Worm (Caenorhabditis elegans): Measurements from ENCODE around the gene ets-6.

Gene ets-6

DNA sequence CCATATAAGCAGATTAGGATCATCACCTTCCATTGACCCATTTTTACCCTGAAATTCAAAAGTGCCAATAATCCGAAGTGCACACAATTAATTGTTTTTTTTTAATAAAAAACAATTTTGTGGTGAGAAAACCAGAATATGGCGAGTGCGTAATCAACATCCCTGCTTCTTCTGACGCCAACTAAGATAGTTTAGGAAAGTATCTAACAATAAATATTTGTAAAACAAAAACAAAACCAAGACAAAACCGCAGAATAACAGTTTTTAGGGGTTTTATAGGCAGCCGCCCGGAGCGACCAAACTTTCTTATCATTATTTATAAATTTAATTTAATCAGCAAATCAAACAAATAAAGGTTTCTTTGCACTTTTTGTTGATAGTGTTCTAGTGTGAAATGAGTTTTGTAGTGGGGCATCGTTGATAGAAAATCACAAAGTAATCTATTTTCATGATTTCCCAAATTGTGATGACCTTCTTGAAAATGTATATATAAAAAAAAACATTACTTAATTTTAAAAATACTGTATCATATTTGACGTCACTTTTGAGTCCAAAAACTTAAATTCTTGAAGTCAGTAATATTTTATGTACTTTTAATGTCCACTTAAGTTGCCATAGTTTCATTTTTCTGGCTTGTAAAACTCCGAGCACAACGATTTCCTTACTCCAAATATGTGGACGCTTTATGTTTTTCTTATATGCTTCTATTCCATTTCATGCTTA lies 29.5 kb upstream of the ets-6 start, which contains the start of the genes folt-3 and clec-214:
TSS of gene folt-3 (minus strand) at position 51 of the 723 bp plus-strand sequence.
TSS of gene clec-214 (plus strand) at position 673 of the 723 bp plus-strand sequence.
- no peak for TF ChIP-seq nhr-11 (tag; optimal IDR thresholded peaks at IDR 0.05)
- TF ChIP-seq ztf-4 (tag; optimal IDR thresholded peaks at IDR 0.05), result no peak
- TF ChIP-seq fos-1 (tag; optimal IDR thresholded peaks at IDR 0.05), result no peak
- no peak for TF ChIP-seq nhr-77 (tag; optimal IDR thresholded peaks at IDR 0.05)
- no peak for TF ChIP-seq nhr-6 (tag; optimal IDR thresholded peaks at IDR 0.05)
- no peak for TF ChIP-seq ZK546.5 (tag; optimal IDR thresholded peaks at IDR 0.05)
- no peak for TF ChIP-seq aly-2 (tag; optimal IDR thresholded peaks at IDR 0.05)
- no peak for TF ChIP-seq Y55F3AM.14 (GFP tag; optimal IDR thresholded peaks at IDR 0.05)
- TF ChIP-seq sma-3 (GFP tag; optimal IDR thresholded peaks at IDR 0.05), result no peak
- TF ChIP-seq ceh-16 (tag; optimal IDR thresholded peaks at IDR 0.05), result no peak
- TF ChIP-seq nhr-23 (tag; optimal IDR thresholded peaks at IDR 0.05), result no peak
- TF ChIP-seq peb-1 (tag; optimal IDR thresholded peaks at IDR 0.05), result no peak
- no peak for TF ChIP-seq unc-62 (GFP tag; optimal IDR thresholded peaks at IDR 0.05)
- TF ChIP-seq mab-5 (tag; optimal IDR thresholded peaks at IDR 0.05), result no peak
- TF ChIP-seq nhr-237 (tag; optimal IDR thresholded peaks at IDR 0.05), result no peak
- no peak for TF ChIP-seq elt-3 (tag; optimal IDR thresholded peaks at IDR 0.05)

DNA sequence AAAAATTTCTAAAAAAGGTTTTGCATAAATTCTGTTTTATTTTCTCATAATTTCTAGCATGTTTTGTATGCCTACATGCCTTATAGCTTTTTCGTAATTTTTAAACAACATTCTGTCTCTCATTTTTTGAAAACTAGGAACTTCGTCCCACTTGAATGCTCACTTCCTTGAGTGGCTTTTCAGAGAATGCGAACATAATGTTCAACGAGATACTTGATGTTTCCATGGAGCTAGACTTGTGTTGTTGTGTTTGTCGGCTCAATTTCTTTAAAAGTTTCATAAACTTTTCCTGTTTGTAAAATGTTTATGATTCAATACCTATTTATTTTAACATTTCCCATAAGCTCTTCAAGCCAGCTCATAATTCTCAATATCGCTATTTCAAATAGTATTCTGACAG lies 24.5 kb upstream of the ets-6 start, which contains the start of gene clec-213:
TSS of gene clec-213 (plus strand) at position 301 of the 400 bp plus-strand sequence.
- TF ChIP-seq ceh-16 (tag; optimal IDR thresholded peaks at IDR 0.05) (no peak), mab-5 (tag; optimal IDR thresholded peaks at IDR 0.05) (no peak), gmeb-1 (tag; optimal IDR thresholded peaks at IDR 0.05) (no peak), zag-1 (tag; optimal IDR thresholded peaks at IDR 0.05) (no peak), dmd-4 (tag; optimal IDR thresholded peaks at IDR 0.05) (no peak), nhr-21 (tag; optimal IDR thresholded peaks at IDR 0.05) (no peak), ztf-1 (GFP tag; conservative IDR thresholded peaks at IDR 0.05) (no peak), unc-39 (tag; optimal IDR thresholded peaks at IDR 0.05) (no peak), skn-1 (tag; optimal IDR thresholded peaks at IDR 0.05) (no peak), nhr-11 (tag; optimal IDR thresholded peaks at IDR 0.05) (no peak), C34F6.9 (tag; optimal IDR thresholded peaks at IDR 0.05) (no peak), nhr-237 (tag; optimal IDR thresholded peaks at IDR 0.05) (no peak), nhr-23 (tag; optimal IDR thresholded peaks at IDR 0.05) (no peak), R02D3.7 (tag; optimal IDR thresholded peaks at IDR 0.05) (no peak), aly-2 (tag; optimal IDR thresholded peaks at IDR 0.05) (no peak), elt-1 (tag; optimal IDR thresholded peaks at IDR 0.05) (no peak), peb-1 (tag; optimal IDR thresholded peaks at IDR 0.05) (no peak), lin-39 (tag; optimal IDR thresholded peaks at IDR 0.05) (no peak)

DNA sequence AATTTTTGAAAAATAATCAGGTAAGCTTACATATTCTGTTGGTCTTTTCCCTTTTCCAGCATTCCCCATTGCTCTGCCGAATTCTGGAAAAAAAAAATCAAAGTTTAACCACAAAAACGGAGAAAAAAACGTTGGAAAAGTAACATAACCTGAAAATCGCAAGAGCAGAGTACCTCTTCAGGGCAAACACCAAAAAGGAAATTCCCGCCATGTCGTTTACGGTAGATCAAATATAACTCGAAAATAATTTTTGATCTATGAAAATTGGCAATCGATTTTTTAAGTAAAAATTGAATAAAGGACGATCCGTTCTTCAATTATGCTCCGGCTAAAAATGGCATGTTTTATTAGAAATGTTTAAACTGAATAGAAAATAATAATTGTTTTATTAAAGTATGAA lies 23.1 kb upstream of the ets-6 start, which contains the start of gene C50E3.11:
TSS of gene C50E3.11 (minus strand) at position 83 of the 400 bp plus-strand sequence.
- no peak for TF ChIP-seq unc-62 (GFP tag; optimal IDR thresholded peaks at IDR 0.05)
- no peak for TF ChIP-seq unc-39 (tag; optimal IDR thresholded peaks at IDR 0.05)
- TF ChIP-seq ceh-16 (tag; optimal IDR thresholded peaks at IDR 0.05), result no peak
- TF ChIP-seq nhr-129 (tag; optimal IDR thresholded peaks at IDR 0.05), result no peak
- no peak for TF ChIP-seq snpc-4 (tag; optimal IDR thresholded peaks at IDR 0.05)
- TF ChIP-seq skn-1 (tag; optimal IDR thresholded peaks at IDR 0.05), result no peak
- TF ChIP-seq gmeb-1 (tag; optimal IDR thresholded peaks at IDR 0.05), result no peak
- no peak for TF ChIP-seq nhr-11 (tag; optimal IDR thresholded peaks at IDR 0.05)
- no peak for TF ChIP-seq fos-1 (tag; optimal IDR thresholded peaks at IDR 0.05)
- no peak for TF ChIP-seq ama-1 (optimal IDR thresholded peaks at IDR 0.05)
- TF ChIP-seq blmp-1 (tag; optimal IDR thresholded peaks at IDR 0.05; ENCODE audit: insufficient read depth), result no peak
- no peak for TF ChIP-seq lin-11 (tag; optimal IDR thresholded peaks at IDR 0.05)
- TF ChIP-seq lin-13 (GFP tag; optimal IDR thresholded peaks at IDR 0.05), result no peak
- TF ChIP-seq nhr-25 (tag; optimal IDR thresholded peaks at IDR 0.05), result no peak
- TF ChIP-seq mdl-1 (tag; optimal IDR thresholded peaks at IDR 0.05), result no peak
- TF ChIP-seq zag-1 (tag; optimal IDR thresholded peaks at IDR 0.05), result no peak
- no peak for TF ChIP-seq nhr-237 (tag; optimal IDR thresholded peaks at IDR 0.05)
- TF ChIP-seq sma-3 (GFP tag; optimal IDR thresholded peaks at IDR 0.05), result no peak
- TF ChIP-seq F13H6.1 (tag; optimal IDR thresholded peaks at IDR 0.05), result no peak

DNA sequence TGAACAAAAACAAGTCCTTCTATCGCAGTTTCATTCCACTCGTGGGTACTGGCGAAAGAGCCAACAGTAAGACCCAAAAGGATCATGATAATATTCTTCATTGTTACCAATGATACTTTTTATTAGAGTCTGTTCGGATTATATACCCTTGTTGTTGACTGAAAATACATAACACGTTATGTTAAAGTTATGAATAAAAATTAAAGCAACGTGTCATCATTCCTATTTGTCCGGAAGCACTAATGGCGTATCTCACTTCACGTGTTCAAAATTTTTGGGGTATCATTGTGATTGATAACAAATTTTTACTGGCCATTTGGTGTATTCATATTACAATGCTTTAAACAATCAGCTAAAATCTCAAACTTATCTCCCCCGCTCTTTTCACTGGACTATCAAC lies 21.1 kb upstream of the ets-6 start, which contains the start of gene scl-26:
TSS of gene scl-26 (minus strand) at position 101 of the 400 bp plus-strand sequence.
- TF ChIP-seq zag-1 (tag; optimal IDR thresholded peaks at IDR 0.05), result no peak
- TF ChIP-seq unc-55 (GFP tag; optimal IDR thresholded peaks at IDR 0.05), result no peak
- TF ChIP-seq elt-3 (tag; optimal IDR thresholded peaks at IDR 0.05), result no peak
- no peak for TF ChIP-seq lin-11 (tag; optimal IDR thresholded peaks at IDR 0.05)
- TF ChIP-seq dmd-4 (tag; optimal IDR thresholded peaks at IDR 0.05), result no peak
